Worm (Caenorhabditis elegans): ENCODE data around the gene Y11D7A.5.
A peak's percentile ranks its signal among the peaks of the same experiment; 100 is the strongest.

Gene Y11D7A.5

ce11 chrIV:9269796-9270195 lies 24.5 kb upstream of the Y11D7A.5 start, which contains the start of gene flh-3:
Gene flh-3 (plus strand): TSS chrIV:9270096.
- no peak for TF ChIP-seq ekl-4 (GFP tag; IDR thresholded peaks at IDR 0.05)
- TF ChIP-seq F33H1.4 (GFP tag; IDR thresholded peaks at IDR 0.05) = no peak
- TF ChIP-seq dpff-1 (tag; optimal IDR thresholded peaks at IDR 0.05) = no peak
- TF ChIP-seq rcor-1 (GFP tag; IDR thresholded peaks at IDR 0.05) = no peak
- TF ChIP-seq nhr-120 (GFP tag; IDR thresholded peaks at IDR 0.05) = no peak
- TF ChIP-seq attf-3 (GFP tag; conservative IDR thresholded peaks at IDR 0.05) = no peak
- TF ChIP-seq B0019.2 (GFP tag; conservative IDR thresholded peaks at IDR 0.05) = no peak

ce11 chrIV:9268916-9269315 lies 23.6 kb upstream of the Y11D7A.5 start:
- TF ChIP-seq C17E4.6 (GFP tag; IDR thresholded peaks at IDR 0.05) (0 out of 2 replicates have a peak, but pooled peaks have one; percentile 25), hmg-1.2 (GFP tag; IDR thresholded peaks at IDR 0.05) (peak; percentile 35; the same call in 1 of the 2 replicates), egrh-3 (GFP tag; IDR thresholded peaks at IDR 0.05) (peak; percentile 65; the same call in 1 of the 2 replicates), cebp-2 (GFP tag; IDR thresholded peaks at IDR 0.05) (no peak)

ce11 chrIV:9267581-9267980 lies 22.3 kb upstream of the Y11D7A.5 start:
- TF ChIP-seq madf-3 (GFP tag; IDR thresholded peaks at IDR 0.05) = no peak
- TF ChIP-seq zim-3 (tag; optimal IDR thresholded peaks at IDR 0.05) = no peak
- no peak for TF ChIP-seq C06A6.2 (GFP tag; conservative IDR thresholded peaks at IDR 0.05)
- no peak for TF ChIP-seq ceh-91 (GFP tag; IDR thresholded peaks at IDR 0.05)
- TF ChIP-seq egrh-3 (GFP tag; IDR thresholded peaks at IDR 0.05) = peak; percentile 19; the same call in 1 of the 2 replicates

- TF ChIP-seq F37B4.10 (GFP tag; IDR thresholded peaks at IDR 0.05) = no peak
These were observed 21.1 kb upstream of the Y11D7A.5 start, which contains the start of gene Y11D7A.19 for ce11 chrIV:9266464-9266863. Gene Y11D7A.19 (minus strand): TSS chrIV:9266564.

ce11 chrIV:9264513-9264912 lies 19.2 kb upstream of the Y11D7A.5 start:
- TF ChIP-seq zfh-2 (GFP tag; conservative IDR thresholded peaks at IDR 0.05) (no peak), madf-10 (tag; optimal IDR thresholded peaks at IDR 0.05) (no peak), madf-6 (GFP tag; IDR thresholded peaks at IDR 0.05) (peak; percentile 58), mel-28 (tag; optimal IDR thresholded peaks at IDR 0.05; ENCODE audit: borderline replicate concordance) (no peak), lsl-1 (GFP tag; optimal IDR thresholded peaks at IDR 0.05) (peak; percentile 32), madf-8 (GFP tag; conservative IDR thresholded peaks at IDR 0.05) (peak; percentile 78), B0035.1 (tag; optimal IDR thresholded peaks at IDR 0.05) (no peak), lin-40 (tag; optimal IDR thresholded peaks at IDR 0.05) (no peak), aptf-3 (GFP tag; IDR thresholded peaks at IDR 0.05) (no peak), Y67H2A.10 (GFP tag; conservative IDR thresholded peaks at IDR 0.05) (no peak), madf-3 (GFP tag; IDR thresholded peaks at IDR 0.05) (no peak), ztf-18 (tag; optimal IDR thresholded peaks at IDR 0.05) (no peak)

- no peak for TF ChIP-seq sdz-38 (tag; optimal IDR thresholded peaks at IDR 0.05)
- no peak for TF ChIP-seq ztf-18 (tag; optimal IDR thresholded peaks at IDR 0.05)
- 0 out of 2 replicates have a peak, but pooled peaks have one; percentile 19 for TF ChIP-seq madf-6 (GFP tag; IDR thresholded peaks at IDR 0.05)
- no peak for TF ChIP-seq D2030.7 (GFP tag; IDR thresholded peaks at IDR 0.05)
- no peak for TF ChIP-seq let-526 (GFP tag; IDR thresholded peaks at IDR 0.05)
- TF ChIP-seq zfh-2 (GFP tag; conservative IDR thresholded peaks at IDR 0.05) = peak; percentile 52; the same call in 1 of the 2 replicates
- TF ChIP-seq rec-8 (tag; optimal IDR thresholded peaks at IDR 0.05) = no peak
- TF ChIP-seq bed-1 (GFP tag; IDR thresholded peaks at IDR 0.05) = no peak
- no peak for TF ChIP-seq ZK185.1 (tag; optimal IDR thresholded peaks at IDR 0.05; ENCODE audit: poor library complexity, severe bottlenecking)
- no peak for TF ChIP-seq lin-40 (tag; optimal IDR thresholded peaks at IDR 0.05)
These were observed 18.5 kb upstream of the Y11D7A.5 start, which contains the start of gene flh-1 for ce11 chrIV:9263812-9264320. Gene flh-1 (minus strand): TSS chrIV:9264270.

Data from whole organism, young adult.